Fruit fly (Drosophila melanogaster): ENCODE results near the gene per.

The per gene

DNA sequence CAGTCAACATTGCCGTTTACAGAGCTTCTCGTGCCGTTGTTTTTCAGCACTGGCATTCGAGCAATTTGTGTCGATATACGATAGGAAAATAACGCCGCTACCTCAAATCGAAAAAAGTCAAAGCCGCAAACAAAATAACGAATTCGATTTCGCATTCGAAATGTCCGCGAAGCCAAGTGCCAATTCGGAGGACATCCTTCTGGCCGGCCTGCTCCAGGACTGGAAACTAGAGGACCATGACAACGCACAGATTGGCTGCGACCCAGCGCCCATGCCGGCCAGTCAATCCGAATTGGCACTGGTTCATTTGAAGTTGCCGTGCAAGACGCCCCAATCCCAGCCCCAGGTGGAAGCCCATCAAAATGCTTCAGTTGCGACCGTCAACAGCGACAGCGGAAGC lies 29.4 kb downstream of the per start (continued):
- no peak for TF ChIP-seq Mad (GFP tag; optimal IDR thresholded peaks at IDR 0.05)
- no peak for TF ChIP-seq CG7745 (tag; optimal IDR thresholded peaks at IDR 0.05)
- peak; percentile 85 for TF ChIP-seq CG3995 (GFP tag; optimal IDR thresholded peaks at IDR 0.05)
- no peak for TF ChIP-seq CG6689 (GFP tag; IDR thresholded peaks at IDR 0.05)
- 0 out of 3 replicates have a peak, but pooled peaks have one; percentile 45 for TF ChIP-seq dysf (GFP tag; IDR thresholded peaks at IDR 0.05)
- no peak for TF ChIP-seq trh (GFP tag; optimal IDR thresholded peaks at IDR 0.05)
- TF ChIP-seq CG9932 (GFP tag; IDR thresholded peaks at IDR 0.05) = 0 out of 2 replicates have a peak, but pooled peaks have one; percentile 7
- TF ChIP-seq nerfin-2 (GFP tag; IDR thresholded peaks at IDR 0.05; ENCODE audit: partially characterized antibody) = no peak; the same call in 1 of the 2 replicates
- peak; percentile 52 for TF ChIP-seq CG3847 (GFP tag; IDR thresholded peaks at IDR 0.05)
- no peak for TF ChIP-seq Optix (GFP tag; IDR thresholded peaks at IDR 0.05)
- TF ChIP-seq dan (GFP tag; IDR thresholded peaks at IDR 0.05) = no peak
- TF ChIP-seq CG10267 (tag; optimal IDR thresholded peaks at IDR 0.05) = peak; percentile 49
- peak; percentile 54 for TF ChIP-seq MBD-R2 (GFP tag; IDR thresholded peaks at IDR 0.05)
- TF ChIP-seq Bdp1 (GFP tag; optimal IDR thresholded peaks at IDR 0.05) = no peak
- no peak for TF ChIP-seq CG15601 (tag; optimal IDR thresholded peaks at IDR 0.05)
- TF ChIP-seq Dll (GFP tag; IDR thresholded peaks at IDR 0.05; ENCODE audit: partially characterized antibody) = peak; percentile 58
- no peak for TF ChIP-seq CG4404 (GFP tag; IDR thresholded peaks at IDR 0.05)
- peak; percentile 6 for TF ChIP-seq HmgZ (tag; optimal IDR thresholded peaks at IDR 0.05)
- no peak for TF ChIP-seq CG7987 (GFP tag; optimal IDR thresholded peaks at IDR 0.05)
- no peak for TF ChIP-seq CG9797 (GFP tag; optimal IDR thresholded peaks at IDR 0.05)
- peak; percentile 31; the same call in 1 of the 3 replicates for TF ChIP-seq CG14860 (GFP tag; IDR thresholded peaks at IDR 0.05; ENCODE audit: partially characterized antibody)
- TF ChIP-seq gem (tag; optimal IDR thresholded peaks at IDR 0.05) = no peak
- no peak for TF ChIP-seq odd (GFP tag; optimal IDR thresholded peaks at IDR 0.05)
- no peak for TF ChIP-seq ttk (GFP tag; IDR thresholded peaks at IDR 0.05)
- TF ChIP-seq Dp (GFP tag; optimal IDR thresholded peaks at IDR 0.05) = peak; percentile 71
- TF ChIP-seq gt (GFP tag; IDR thresholded peaks at IDR 0.05) = no peak
- no peak for TF ChIP-seq Side (GFP tag; optimal IDR thresholded peaks at IDR 0.05)
- TF ChIP-seq CG10462 (GFP tag; optimal IDR thresholded peaks at IDR 0.05) = no peak
- no peak for TF ChIP-seq NFAT (GFP tag; IDR thresholded peaks at IDR 0.05)
- TF ChIP-seq CG6683 (GFP tag; optimal IDR thresholded peaks at IDR 0.05) = no peak
- peak; percentile 24 for TF ChIP-seq dm (GFP tag; optimal IDR thresholded peaks at IDR 0.05)
- 0 out of 2 replicates have a peak, but pooled peaks have one; percentile 20 for TF ChIP-seq hbn (GFP tag; IDR thresholded peaks at IDR 0.05; ENCODE audit: partially characterized antibody)
- TF ChIP-seq CG10979 (tag; optimal IDR thresholded peaks at IDR 0.05) = no peak
- TF ChIP-seq amos (GFP tag; IDR thresholded peaks at IDR 0.05; ENCODE audit: partially characterized antibody) = peak; percentile 41; the same call in 1 of the 2 replicates
- TF ChIP-seq CG42726 (GFP tag; IDR thresholded peaks at IDR 0.05; ENCODE audit: partially characterized antibody) = peak; percentile 37; the same call in 1 of the 2 replicates
- no peak for TF ChIP-seq Gsc (GFP tag; IDR thresholded peaks at IDR 0.05)
- no peak for TF ChIP-seq CG8924 (tag; optimal IDR thresholded peaks at IDR 0.05)
- no peak for TF ChIP-seq CG11695 (GFP tag; IDR thresholded peaks at IDR 0.05)
- peak; percentile 16; the same call in 1 of the 2 replicates for TF ChIP-seq tna (GFP tag; IDR thresholded peaks at IDR 0.05; ENCODE audit: partially characterized antibody)
- no peak for TF ChIP-seq CrebB (tag; optimal IDR thresholded peaks at IDR 0.05)
- TF ChIP-seq CG18262 (tag; optimal IDR thresholded peaks at IDR 0.05) = no peak
- no peak for TF ChIP-seq ranshi (GFP tag; IDR thresholded peaks at IDR 0.05)
- no peak for TF ChIP-seq Usf (GFP tag; optimal IDR thresholded peaks at IDR 0.05)
- TF ChIP-seq Sry-δ (GFP tag; optimal IDR thresholded peaks at IDR 0.05) = peak; percentile 36
- TF ChIP-seq CG1603 (tag; optimal IDR thresholded peaks at IDR 0.05) = peak; percentile 2
- TF ChIP-seq CG13287 (GFP tag; IDR thresholded peaks at IDR 0.05; ENCODE audit: partially characterized antibody) = peak; percentile 62
- no peak for TF ChIP-seq pfk (GFP tag; optimal IDR thresholded peaks at IDR 0.05)
- no peak for TF ChIP-seq Dip3 (GFP tag; optimal IDR thresholded peaks at IDR 0.05)
- no peak for TF ChIP-seq CG9609 (GFP tag; optimal IDR thresholded peaks at IDR 0.05)
- TF ChIP-seq chm (GFP tag; IDR thresholded peaks at IDR 0.05) = no peak
- no peak for TF ChIP-seq CG3065 (GFP tag; optimal IDR thresholded peaks at IDR 0.05)

Measured in whole organism, embryonic.